Worm (Caenorhabditis elegans) whole organism, L3 larva: ENCODE data around the gene drl-1.

ENCODE experiments used
- aly-2 ChIP-seq: fragments of 150-350 bp; optimal IDR thresholded peaks from 2 replicates; lab custom pipeline; 2014; ENCODE audit warnings: missing biosample characterization, missing genetic modification characterization
- ama-1 ChIP-seq: fragments of 150-350 bp; optimal IDR thresholded peaks from 2 replicates; lab custom pipeline; 2018
- ceh-28 ChIP-seq: fragments of 150-350 bp; optimal IDR thresholded peaks from 2 replicates; lab custom pipeline; 2014; ENCODE audit warnings: missing biosample characterization, missing genetic modification reagents, missing genetic modification characterization
- ceh-9 ChIP-seq: sonication (generic microtip); optimal IDR thresholded peaks from 2 replicates; lab custom pipeline; 2018; ENCODE audit warnings: missing biosample characterization, missing genetic modification characterization
- egl-5 ChIP-seq: fragments of 150-350 bp; optimal IDR thresholded peaks from 2 replicates; lab custom pipeline; 2017; ENCODE audit warnings: missing biosample characterization, missing genetic modification reagents, missing genetic modification characterization, inconsistent platforms
- elt-1 ChIP-seq: fragments of 150-350 bp; optimal IDR thresholded peaks from 2 replicates; lab custom pipeline; 2014; ENCODE audit warnings: missing biosample characterization, missing genetic modification characterization
- elt-2 ChIP-seq: sonication (generic microtip); optimal IDR thresholded peaks from 2 replicates; lab custom pipeline; 2016; ENCODE audit warnings: missing genetic modification reagents, mild to moderate bottlenecking, missing genetic modification characterization, missing compliant biosample characterization
- eor-1 ChIP-seq, 2 experiments: fragments of 150-350 bp; optimal IDR thresholded peaks; 2 replicates each; lab custom pipeline; 2014 to 2018; ENCODE audit warnings: missing biosample characterization in 2 of 2, missing genetic modification characterization in 2 of 2
- fos-1 ChIP-seq: fragments of 150-350 bp; optimal IDR thresholded peaks from 2 replicates; lab custom pipeline; 2014; ENCODE audit warnings: missing biosample characterization, missing genetic modification characterization
- jun-1 ChIP-seq: fragments of 150-350 bp; optimal IDR thresholded peaks from 2 replicates; lab custom pipeline; 2014; ENCODE audit warnings: missing biosample characterization, missing genetic modification reagents, missing genetic modification characterization
- lin-39 ChIP-seq: fragments of 150-350 bp; optimal IDR thresholded peaks from 2 replicates; lab custom pipeline; 2018; ENCODE audit warnings: missing biosample characterization, missing genetic modification reagents, missing genetic modification characterization
- mml-1 ChIP-seq: fragments of 150-350 bp; sonication (generic microtip); optimal IDR thresholded peaks from 3 replicates; lab custom pipeline; 2014; ENCODE audit warnings: missing biosample characterization, missing genetic modification characterization
- nfya-1 ChIP-seq: sonication (generic microtip); optimal IDR thresholded peaks from 2 replicates; lab custom pipeline; 2017; ENCODE audit warnings: missing genetic modification characterization, mild to moderate bottlenecking, missing compliant biosample characterization, antibody characterized with exemption, moderate library complexity; ENCODE audit not compliant: insufficient read depth
- nhr-12 ChIP-seq: fragments of 150-350 bp; optimal IDR thresholded peaks from 2 replicates; lab custom pipeline; 2014; ENCODE audit warnings: missing biosample characterization, missing genetic modification characterization
- nhr-23 ChIP-seq: fragments of 150-350 bp; optimal IDR thresholded peaks from 2 replicates; lab custom pipeline; 2014; ENCODE audit warnings: missing biosample characterization, missing genetic modification reagents, missing genetic modification characterization
- nhr-237 ChIP-seq: fragments of 150-350 bp; optimal IDR thresholded peaks from 2 replicates; lab custom pipeline; 2014; ENCODE audit warnings: missing biosample characterization, missing genetic modification characterization
- nhr-25 ChIP-seq: sonication (generic microtip); optimal IDR thresholded peaks from 2 replicates; lab custom pipeline; 2017; ENCODE audit warnings: missing biosample characterization, missing genetic modification characterization
- nhr-28 ChIP-seq: fragments of 150-350 bp; optimal IDR thresholded peaks from 2 replicates; lab custom pipeline; 2014; ENCODE audit warnings: missing biosample characterization, missing genetic modification characterization
- nhr-43 ChIP-seq: sonication (generic microtip); optimal IDR thresholded peaks from 2 replicates; lab custom pipeline; 2016; ENCODE audit warnings: mild to moderate bottlenecking, missing genetic modification characterization, missing compliant biosample characterization; ENCODE audit not compliant: poor library complexity, severe bottlenecking
- nhr-76 ChIP-seq: fragments of 150-350 bp; sonication (generic microtip); optimal IDR thresholded peaks from 5 replicates; lab custom pipeline; 2014; ENCODE audit warnings: missing biosample characterization, missing genetic modification characterization
- nhr-77 ChIP-seq: fragments of 150-350 bp; optimal IDR thresholded peaks from 2 replicates; lab custom pipeline; 2014; ENCODE audit warnings: missing biosample characterization, missing genetic modification characterization
- pha-4 ChIP-seq: fragments of 150-350 bp; optimal IDR thresholded peaks from 2 replicates; lab custom pipeline; 2014; ENCODE audit warnings: missing biosample characterization, missing genetic modification reagents, missing genetic modification characterization
- pqm-1 ChIP-seq: fragments of 150-350 bp; optimal IDR thresholded peaks from 2 replicates; lab custom pipeline; 2017; ENCODE audit warnings: missing biosample characterization, missing genetic modification characterization, inconsistent platforms
- sea-2 ChIP-seq: fragments of 150-350 bp; sonication (generic microtip); optimal IDR thresholded peaks from 4 replicates; lab custom pipeline; 2014; ENCODE audit warnings: missing biosample characterization, missing genetic modification reagents, missing genetic modification characterization
- skn-1 ChIP-seq: fragments of 150-350 bp; optimal IDR thresholded peaks from 2 replicates; lab custom pipeline; 2014; ENCODE audit warnings: missing biosample characterization, missing genetic modification characterization
- unc-39 ChIP-seq: sonication (generic microtip); optimal IDR thresholded peaks from 4 replicates; lab custom pipeline; 2017; ENCODE audit warnings: missing biosample characterization, missing genetic modification characterization
- ztf-11 ChIP-seq: fragments of 150-350 bp; optimal IDR thresholded peaks from 2 replicates; lab custom pipeline; 2014; ENCODE audit warnings: missing biosample characterization, missing genetic modification characterization

drl-1 gene

ce11 chrIV:377791-378190 is 52.9 kb downstream of the drl-1 start:
- TF ChIP-seq sea-2 (GFP tag; lab: Kevin White, UChicago): no peak
- no peak for TF ChIP-seq nhr-12 (tag; lab: Kevin White, UChicago)
- TF ChIP-seq nhr-25 (tag; lab: Kevin White, UChicago): peak; percentile 51
- no peak for TF ChIP-seq mml-1 (tag; lab: Kevin White, UChicago)

- peak; percentile 18 for TF ChIP-seq pqm-1 (tag; lab: Kevin White, UChicago)
- no peak for TF ChIP-seq ztf-11
- TF ChIP-seq nfya-1: no peak
- TF ChIP-seq egl-5 (tag; lab: Kevin White, UChicago): peak; percentile 17
- TF ChIP-seq ceh-28: no peak
- peak; percentile 9 for TF ChIP-seq pha-4 (tag; lab: Kevin White, UChicago)
- peak; percentile 43 for TF ChIP-seq elt-2 (tag; lab: Kevin White, UChicago)
Observed at ce11 chrIV:378367-378766, 53.5 kb downstream of the drl-1 start.

ce11 chrIV:378838-379237 is 54.0 kb downstream of the drl-1 start:
- TF ChIP-seq ztf-11: no peak
- no peak for TF ChIP-seq nhr-77 (tag; lab: Kevin White, UChicago)
- no peak for TF ChIP-seq eor-1 (tag; optimal IDR thresholded peaks at IDR 0.05; lab: Kevin White, UChicago)
- no peak for TF ChIP-seq nhr-237
- no peak for TF ChIP-seq unc-39 (tag; lab: Kevin White, UChicago)
- no peak for TF ChIP-seq nhr-28 (tag; lab: Kevin White, UChicago)
- no peak for TF ChIP-seq nhr-43 (tag; lab: Kevin White, UChicago)
- TF ChIP-seq ama-1 (lab: Kevin White, UChicago): no peak
- no peak for TF ChIP-seq elt-2 (tag; lab: Kevin White, UChicago)
- TF ChIP-seq nhr-76 (tag; lab: Kevin White, UChicago): no peak
- no peak for TF ChIP-seq egl-5 (tag; lab: Kevin White, UChicago)
- TF ChIP-seq fos-1: no peak
- no peak for TF ChIP-seq elt-1 (tag; lab: Kevin White, UChicago)
- TF ChIP-seq aly-2 (tag; lab: Kevin White, UChicago): no peak
- TF ChIP-seq sea-2 (GFP tag; lab: Kevin White, UChicago): no peak
- TF ChIP-seq lin-39 (tag; lab: Kevin White, UChicago): no peak
- no peak for TF ChIP-seq ceh-9 (tag; lab: Kevin White, UChicago)
- TF ChIP-seq nhr-23 (tag; lab: Kevin White, UChicago): no peak

ce11 chrIV:379605-380004 is 54.7 kb downstream of the drl-1 start:
- no peak for TF ChIP-seq skn-1
- TF ChIP-seq jun-1: no peak
